Worm (Caenorhabditis elegans): ENCODE results near the gene F10E9.4.
"Not testable (repeated sequence)": the region's sequence is repeated elsewhere in the genome, so short reads cannot be mapped to it uniquely, and the experiment has no call there.

F10E9.4 gene

DNA sequence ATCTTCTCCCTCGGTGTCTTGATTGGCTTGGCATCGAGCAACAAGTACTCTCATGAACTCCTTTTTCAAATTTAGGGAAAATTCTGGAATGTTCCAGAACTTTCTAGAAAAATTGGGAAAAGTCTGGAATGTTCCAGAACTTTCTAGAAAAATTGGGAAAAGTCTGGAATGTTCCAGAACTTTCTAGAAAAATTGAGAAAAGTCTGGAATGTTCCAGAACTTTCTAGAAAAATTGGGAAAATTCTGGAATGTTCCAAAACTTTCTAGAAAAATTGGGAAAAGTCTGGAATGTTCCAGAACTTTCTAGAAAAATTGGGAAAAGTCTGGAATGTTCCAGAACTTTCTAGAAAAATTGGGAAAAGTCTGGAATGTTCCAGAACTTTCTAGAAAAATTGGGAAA lies 35.9 kb downstream of the F10E9.4 start, which contains the start of gene ZC262.7:
Gene ZC262.7 (minus strand): TSS at position 54 of the 400 bp plus-strand sequence.
- TF ChIP-seq mdt-29 (GFP tag; IDR thresholded peaks at IDR 0.05) (peak; percentile 72), arid-1 (GFP tag; conservative IDR thresholded peaks at IDR 0.05) (peak; percentile 44; the same call in 1 of the 2 replicates), lin-1 (GFP tag; IDR thresholded peaks at IDR 0.05) (peak; percentile 62; the same call in 1 of the 2 replicates), Y48G9A.11 (GFP tag; IDR thresholded peaks at IDR 0.05) (peak; percentile 37; the same call in 1 of the 2 replicates), snpc-1.2 (GFP tag; IDR thresholded peaks at IDR 0.05) (peak; percentile 17; the same call in 1 of the 2 replicates)

DNA sequence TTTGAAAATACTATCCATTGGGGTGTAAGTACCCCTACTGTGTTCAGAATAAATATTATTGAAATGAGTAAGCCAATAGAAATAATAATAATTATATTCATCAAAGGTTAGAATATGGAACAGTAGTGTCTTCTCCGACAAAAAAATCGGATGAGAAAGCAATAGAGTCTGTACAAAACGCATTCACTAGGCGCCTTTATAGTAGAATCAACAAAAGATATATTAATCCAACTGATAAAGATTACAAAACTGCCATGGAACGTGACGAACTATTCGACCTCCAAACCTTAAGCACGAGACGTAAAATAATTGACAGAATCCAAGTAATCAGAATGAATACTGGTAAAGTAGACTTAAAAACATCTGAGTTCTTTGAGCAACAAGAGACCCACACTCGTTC lies 39.5 kb downstream of the F10E9.4 start, which contains the start of gene clc-29:
Gene clc-29 (minus strand): TSS at position 101 of the 400 bp plus-strand sequence.
- not testable (repeated sequence) for TF ChIP-seq vab-7, daf-8, set-16 (GFP tag; IDR thresholded peaks at IDR 0.05)

DNA sequence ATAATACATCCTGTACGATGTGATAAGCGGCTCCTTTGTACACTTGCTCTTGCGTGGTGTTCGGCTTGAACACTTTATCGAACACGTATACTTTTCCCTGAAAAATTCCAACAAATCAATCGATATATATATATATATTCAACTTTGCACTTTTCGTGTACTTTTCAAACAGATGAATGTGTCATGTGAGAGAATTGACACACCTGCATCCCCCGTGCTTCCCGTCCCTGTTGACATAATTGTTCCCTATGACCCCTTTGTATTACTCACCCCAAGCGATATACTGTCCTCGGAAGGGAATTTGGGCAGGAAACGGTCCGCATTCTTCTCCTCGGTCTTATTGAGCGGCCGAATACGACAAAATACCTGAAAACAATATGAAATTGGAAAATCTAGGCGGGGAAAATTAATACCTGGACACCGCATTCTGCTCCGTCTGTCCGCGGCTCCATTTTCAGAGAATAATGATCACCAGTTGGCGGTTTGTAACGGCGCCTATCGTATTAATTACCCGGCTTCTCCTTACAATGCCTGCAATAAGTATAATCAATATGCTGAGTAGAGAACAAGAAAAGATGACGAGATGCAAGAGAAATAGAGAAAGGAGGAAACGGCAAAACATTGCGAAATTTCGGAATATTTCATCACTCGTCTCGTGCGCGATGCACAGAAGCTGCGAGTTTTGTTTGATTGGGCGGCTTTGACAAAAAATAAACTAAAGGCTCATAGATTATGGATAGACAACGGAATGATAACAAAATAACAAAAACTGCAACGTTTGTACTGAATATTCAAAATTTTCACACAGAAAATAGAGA lies 46.5 kb downstream of the F10E9.4 start, which contains the start of gene unc-116:
Gene unc-116 (minus strand): TSS at position 531 of the 818 bp plus-strand sequence.
- no peak for TF ChIP-seq nhr-25 (tag; optimal IDR thresholded peaks at IDR 0.05; ENCODE audit: borderline replicate concordance, insufficient read depth)
- no peak for TF ChIP-seq madf-5 (GFP tag; IDR thresholded peaks at IDR 0.05)
- 0 out of 2 replicates have a peak, but pooled peaks have one; percentile 28 for TF ChIP-seq egl-43 (GFP tag; IDR thresholded peaks at IDR 0.05)
- TF ChIP-seq mes-2 (tag; optimal IDR thresholded peaks at IDR 0.05; ENCODE audit: poor library complexity, severe bottlenecking) = peak; percentile 34
- TF ChIP-seq nhr-102 (tag; optimal IDR thresholded peaks at IDR 0.05) = no peak
- TF ChIP-seq zfp-2 (tag; optimal IDR thresholded peaks at IDR 0.05) = no peak
- no peak for TF ChIP-seq snpc-1.2 (GFP tag; IDR thresholded peaks at IDR 0.05)
- no peak for TF ChIP-seq hlh-11 (tag; optimal IDR thresholded peaks at IDR 0.05)
- no peak for TF ChIP-seq ceh-44 (GFP tag; IDR thresholded peaks at IDR 0.05)
- TF ChIP-seq T26A8.4 (GFP tag; IDR thresholded peaks at IDR 0.05) = peak; percentile 22; the same call in 1 of the 2 replicates
- TF ChIP-seq F10B5.3 (tag; optimal IDR thresholded peaks at IDR 0.05) = no peak
- no peak for TF ChIP-seq lin-13 (GFP tag; optimal IDR thresholded peaks at IDR 0.05)
- peak; percentile 55 for TF ChIP-seq dve-1 (tag; optimal IDR thresholded peaks at IDR 0.05; ENCODE audit: insufficient read depth)
- no peak for TF ChIP-seq F26F4.8 (GFP tag; conservative IDR thresholded peaks at IDR 0.05)
- peak; percentile 34 for TF ChIP-seq dpl-1 (GFP tag; optimal IDR thresholded peaks at IDR 0.05)
- TF ChIP-seq zip-11 (GFP tag; IDR thresholded peaks at IDR 0.05) = no peak
- TF ChIP-seq hif-1 (tag; optimal IDR thresholded peaks at IDR 0.05) = no peak
- TF ChIP-seq fkh-10 (GFP tag; optimal IDR thresholded peaks at IDR 0.05) = no peak
- peak; percentile 37 to 76 for TF ChIP-seq mdl-1 (tag; optimal IDR thresholded peaks at IDR 0.05)
- TF ChIP-seq lin-15B (tag; optimal IDR thresholded peaks at IDR 0.05) = no peak
- no peak for TF ChIP-seq unc-39 (tag; optimal IDR thresholded peaks at IDR 0.05)
- no peak for TF ChIP-seq nhr-28 (tag; optimal IDR thresholded peaks at IDR 0.05)
- 0 out of 2 replicates have a peak, but pooled peaks have one; percentile 7 for TF ChIP-seq set-16 (GFP tag; IDR thresholded peaks at IDR 0.05)
- no peak for TF ChIP-seq ZK546.5 (tag; optimal IDR thresholded peaks at IDR 0.05)
- no peak for TF ChIP-seq ceh-20 (GFP tag; IDR thresholded peaks at IDR 0.05)
- TF ChIP-seq T20F7.1 (GFP tag; optimal IDR thresholded peaks at IDR 0.05) = peak; percentile 42
- no peak for TF ChIP-seq duxl-1 (tag; optimal IDR thresholded peaks at IDR 0.05; ENCODE audit: poor library complexity)
- TF ChIP-seq ztf-11 (tag; optimal IDR thresholded peaks at IDR 0.05) = no peak
- TF ChIP-seq vab-7 (GFP tag; IDR thresholded peaks at IDR 0.05) = no peak
- TF ChIP-seq daf-16 (GFP tag; optimal IDR thresholded peaks at IDR 0.05) = no peak
- no peak for TF ChIP-seq daf-16 (tag; optimal IDR thresholded peaks at IDR 0.05)
- TF ChIP-seq hlh-30 (tag; optimal IDR thresholded peaks at IDR 0.05; ENCODE audit: insufficient read depth) = peak; percentile 79
- TF ChIP-seq ceh-32 (tag; optimal IDR thresholded peaks at IDR 0.05; ENCODE audit: poor library complexity) = no peak
- TF ChIP-seq Y48G9A.11 (GFP tag; IDR thresholded peaks at IDR 0.05) = no peak
- TF ChIP-seq ceh-82 (tag; optimal IDR thresholded peaks at IDR 0.05) = no peak
- no peak for TF ChIP-seq nhr-42 (GFP tag; IDR thresholded peaks at IDR 0.05)
- TF ChIP-seq daf-8 (GFP tag; IDR thresholded peaks at IDR 0.05) = no peak
- TF ChIP-seq lim-7 (GFP tag; IDR thresholded peaks at IDR 0.05) = no peak
- TF ChIP-seq aly-2 (tag; optimal IDR thresholded peaks at IDR 0.05) = no peak
- no peak for TF ChIP-seq ztf-7 (tag; optimal IDR thresholded peaks at IDR 0.05)

Measured in whole organism, L4 larva.